Fruit fly (Drosophila melanogaster): ENCODE data around the gene CG11158.

Gene CG11158

DNA sequence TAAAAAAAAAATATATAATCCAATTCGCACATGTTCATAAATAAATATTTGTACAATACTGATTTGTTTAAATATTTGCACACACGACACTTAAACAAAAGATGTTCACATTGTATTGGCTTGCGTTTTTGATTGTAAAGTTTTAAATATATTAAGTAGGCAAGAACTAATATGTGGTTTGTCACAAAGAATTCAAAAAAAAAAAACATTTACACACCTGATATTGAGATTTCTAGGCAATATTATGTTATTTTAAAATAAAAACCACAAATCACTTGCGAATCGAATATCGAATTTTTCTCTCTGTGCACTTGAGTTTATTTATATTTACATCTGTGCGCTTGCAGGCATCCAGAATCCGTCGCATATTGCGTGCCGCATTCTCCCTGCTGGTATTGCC, 3.2 kb upstream of the CG11158 start (continued):
- TF ChIP-seq CG6792 (GFP tag; optimal IDR thresholded peaks at IDR 0.05), result peak; percentile 66
- peak; percentile 50 for TF ChIP-seq CG10669 (GFP tag; optimal IDR thresholded peaks at IDR 0.05)
- peak; percentile 32 for TF ChIP-seq Lpt (GFP tag; optimal IDR thresholded peaks at IDR 0.05)
- TF ChIP-seq esn (GFP tag; optimal IDR thresholded peaks at IDR 0.05), result peak; percentile 79
- TF ChIP-seq Hr4 (GFP tag; optimal IDR thresholded peaks at IDR 0.05), result peak; percentile 58
- TF ChIP-seq CG1621 (tag; optimal IDR thresholded peaks at IDR 0.05), result no peak
- 0 out of 2 replicates have a peak, but pooled peaks have one; percentile 24 for TF ChIP-seq Gug (GFP tag; IDR thresholded peaks at IDR 0.05)
- peak; percentile 32 for TF ChIP-seq CG11902 (GFP tag; optimal IDR thresholded peaks at IDR 0.05)

DNA sequence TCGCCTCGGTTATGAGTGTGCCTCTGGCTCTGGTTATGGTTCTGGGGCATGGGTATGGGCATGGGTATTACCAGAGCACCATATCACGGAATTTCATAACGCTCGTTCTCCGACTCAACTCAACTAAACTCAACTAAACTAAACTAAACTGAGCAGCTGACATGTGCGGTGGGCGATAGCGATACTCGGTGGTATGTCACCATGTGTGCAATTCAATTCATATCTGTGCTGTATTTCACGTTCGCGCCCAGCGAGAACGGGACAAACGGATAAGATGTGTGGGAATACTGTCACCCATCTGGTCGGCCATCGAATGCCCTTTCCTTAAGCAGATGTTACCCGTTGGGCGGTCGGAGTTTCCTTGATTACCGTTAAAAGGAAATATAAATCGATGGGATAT, 2.5 kb upstream of the CG11158 start, which contains the start of gene CG12177:
TSS of gene CG12177 (minus strand) at position 239 of the 400 bp plus-strand sequence.
- peak; percentile 48 for TF ChIP-seq Eip78C (GFP tag)
- TF ChIP-seq CG9139 (GFP tag; optimal IDR thresholded peaks at IDR 0.05), result no peak

DNA sequence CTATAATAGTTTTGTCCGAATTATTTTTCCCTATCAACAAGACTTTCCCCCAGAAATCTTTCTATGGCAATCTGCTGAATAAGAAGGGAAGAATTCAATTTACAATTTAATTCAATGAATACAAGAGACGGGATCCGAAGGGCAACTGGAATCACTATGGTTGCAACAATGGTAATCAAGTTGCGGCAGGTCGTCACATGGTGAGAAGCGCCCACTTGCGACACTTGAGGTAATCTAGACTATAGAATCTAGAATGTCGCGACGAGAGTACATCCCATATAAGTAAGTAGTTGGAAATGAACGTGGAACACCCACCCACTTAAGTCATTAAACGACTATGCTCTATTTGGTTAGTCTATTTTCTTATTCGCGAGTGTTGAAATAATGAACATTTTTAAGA, 846 bp upstream of the CG11158 start:
- TF ChIP-seq topi (GFP tag; optimal IDR thresholded peaks at IDR 0.05), result no peak
- peak; percentile 40 for TF ChIP-seq fkh (GFP tag; optimal IDR thresholded peaks at IDR 0.05)
- TF ChIP-seq CG6808 (GFP tag; optimal IDR thresholded peaks at IDR 0.05), result no peak
- TF ChIP-seq Eip78C (GFP tag), result no peak
- no peak for TF ChIP-seq cyc (GFP tag; optimal IDR thresholded peaks at IDR 0.05)
- TF ChIP-seq svp (GFP tag), result no peak
- TF ChIP-seq CG1621 (tag; optimal IDR thresholded peaks at IDR 0.05), result no peak
- TF ChIP-seq CG32006 (GFP tag; optimal IDR thresholded peaks at IDR 0.05), result no peak

DNA sequence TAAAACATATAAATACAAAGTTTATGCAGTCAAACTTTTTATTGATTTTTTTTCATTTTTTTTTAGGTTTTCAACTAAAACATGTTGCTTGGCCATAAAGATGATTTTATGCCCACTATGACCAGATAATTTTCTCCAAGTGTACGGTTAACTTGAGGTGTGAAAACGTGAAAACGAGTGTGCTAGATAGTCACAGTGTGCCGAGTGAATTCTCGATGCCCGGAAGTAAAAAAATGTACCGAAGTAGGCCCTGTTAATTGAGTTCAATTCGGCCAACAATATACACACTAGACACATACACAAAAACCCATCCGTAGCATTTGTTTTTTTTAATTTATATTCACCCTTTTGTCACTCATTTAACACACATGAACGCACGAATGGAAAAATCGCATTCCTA, 9.2 kb downstream of the CG11158 start, which contains the start of gene Nna1:
TSS of gene Nna1 (plus strand) at position 301 of the 400 bp plus-strand sequence.
- TF ChIP-seq CG7368 (GFP tag; optimal IDR thresholded peaks at IDR 0.05) (no peak), CG6276 (GFP tag; optimal IDR thresholded peaks at IDR 0.05) (no peak), topi (GFP tag; optimal IDR thresholded peaks at IDR 0.05) (no peak), Eip78C (GFP tag) (no peak), Smox (GFP tag; optimal IDR thresholded peaks at IDR 0.05) (no peak), CG4318 (GFP tag; optimal IDR thresholded peaks at IDR 0.05) (no peak), CG6163 (GFP tag; IDR thresholded peaks at IDR 0.05) (no peak), CG9139 (GFP tag; optimal IDR thresholded peaks at IDR 0.05) (no peak), CG10631 (GFP tag; optimal IDR thresholded peaks at IDR 0.05) (no peak), Eip75B (GFP tag; optimal IDR thresholded peaks at IDR 0.05) (no peak), pdm3 (GFP tag; optimal IDR thresholded peaks at IDR 0.05) (no peak), CG3919 (GFP tag; optimal IDR thresholded peaks at IDR 0.05) (no peak), Ets21C (GFP tag; optimal IDR thresholded peaks at IDR 0.05) (no peak), CG16779 (tag; optimal IDR thresholded peaks at IDR 0.05) (no peak), svp (GFP tag) (no peak), Sox15 (GFP tag; optimal IDR thresholded peaks at IDR 0.05) (no peak), CG6854 (GFP tag; optimal IDR thresholded peaks at IDR 0.05) (no peak), fd59A (GFP tag; optimal IDR thresholded peaks at IDR 0.05) (no peak), dac (GFP tag; optimal IDR thresholded peaks at IDR 0.05) (no peak)

DNA sequence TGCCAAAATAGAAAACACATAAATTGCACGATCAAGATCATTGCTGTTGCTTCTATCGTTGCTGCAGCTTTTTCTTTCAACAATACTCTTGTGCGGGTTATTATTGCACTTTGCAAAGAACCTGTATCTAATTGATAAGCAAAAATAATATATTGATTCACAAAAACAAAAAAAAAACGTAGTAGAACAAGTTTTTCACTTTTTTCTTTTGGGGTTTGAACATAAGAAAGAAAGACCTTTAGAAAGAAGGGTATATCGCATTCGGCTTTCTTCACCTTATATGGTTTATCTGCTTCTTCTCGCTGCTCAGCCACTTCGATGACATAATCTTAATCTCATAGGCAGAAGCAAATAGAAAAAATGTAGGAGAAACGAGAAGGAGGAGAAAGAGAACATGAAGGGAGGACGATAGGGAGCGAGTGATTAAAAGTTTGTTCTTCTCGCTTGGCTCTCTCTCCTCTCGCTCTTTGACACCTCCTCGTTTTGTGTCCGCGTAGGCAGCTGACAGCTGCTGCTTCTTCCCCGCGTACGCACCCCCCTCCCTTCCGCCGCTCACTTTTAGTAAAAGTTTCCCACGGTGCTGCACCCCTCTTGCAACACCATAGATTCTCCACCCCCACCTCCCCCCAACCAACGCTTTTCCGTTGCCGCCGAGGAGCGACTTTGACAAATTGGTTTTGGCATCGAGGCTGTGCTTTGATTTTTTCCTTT, 16.1 kb downstream of the CG11158 start:
- no peak for TF ChIP-seq CG8632 (GFP tag; optimal IDR thresholded peaks at IDR 0.05)
- TF ChIP-seq Ets96B (tag; optimal IDR thresholded peaks at IDR 0.05), result no peak
- TF ChIP-seq CG11294 (GFP tag; IDR thresholded peaks at IDR 0.05), result peak; percentile 29; the same call in 1 of the 2 replicates
- peak; percentile 4 for TF ChIP-seq pdm3 (GFP tag; optimal IDR thresholded peaks at IDR 0.05)
- peak; percentile 32 for TF ChIP-seq Hr4 (GFP tag; optimal IDR thresholded peaks at IDR 0.05)
- TF ChIP-seq Ets21C (GFP tag; optimal IDR thresholded peaks at IDR 0.05), result no peak
- TF ChIP-seq Sox14 (GFP tag; optimal IDR thresholded peaks at IDR 0.05), result no peak
- peak; percentile 41 for TF ChIP-seq vri (GFP tag; optimal IDR thresholded peaks at IDR 0.05)
- TF ChIP-seq CG1621 (tag; optimal IDR thresholded peaks at IDR 0.05), result no peak
- TF ChIP-seq CG31627 (GFP tag; optimal IDR thresholded peaks at IDR 0.05), result no peak
- TF ChIP-seq CG6163 (GFP tag; IDR thresholded peaks at IDR 0.05), result peak; percentile 24; the same call in 1 of the 3 replicates
- TF ChIP-seq ss (GFP tag; optimal IDR thresholded peaks at IDR 0.05), result no peak
- peak; percentile 55 for TF ChIP-seq Gug (GFP tag; IDR thresholded peaks at IDR 0.05)
- 0 out of 2 replicates have a peak, but pooled peaks have one; percentile 29 for TF ChIP-seq CG15336 (GFP tag; IDR thresholded peaks at IDR 0.05)
- peak; percentile 41; the same call in 1 of the 3 replicates for TF ChIP-seq CG8119 (GFP tag; IDR thresholded peaks at IDR 0.05)
- peak; percentile 50 for TF ChIP-seq CG32006 (GFP tag; optimal IDR thresholded peaks at IDR 0.05)
- TF ChIP-seq Eip78C (GFP tag), result no peak
- no peak for TF ChIP-seq salr (GFP tag; optimal IDR thresholded peaks at IDR 0.05)
- no peak for TF ChIP-seq Sox102F (GFP tag; optimal IDR thresholded peaks at IDR 0.05)
- TF ChIP-seq eg (GFP tag; IDR thresholded peaks at IDR 0.05), result peak; percentile 63; the same call in 2 of the 3 replicates
